Fruit fly (Drosophila melanogaster): ENCODE data around the gene CG4281.

The CG4281 gene

DNA sequence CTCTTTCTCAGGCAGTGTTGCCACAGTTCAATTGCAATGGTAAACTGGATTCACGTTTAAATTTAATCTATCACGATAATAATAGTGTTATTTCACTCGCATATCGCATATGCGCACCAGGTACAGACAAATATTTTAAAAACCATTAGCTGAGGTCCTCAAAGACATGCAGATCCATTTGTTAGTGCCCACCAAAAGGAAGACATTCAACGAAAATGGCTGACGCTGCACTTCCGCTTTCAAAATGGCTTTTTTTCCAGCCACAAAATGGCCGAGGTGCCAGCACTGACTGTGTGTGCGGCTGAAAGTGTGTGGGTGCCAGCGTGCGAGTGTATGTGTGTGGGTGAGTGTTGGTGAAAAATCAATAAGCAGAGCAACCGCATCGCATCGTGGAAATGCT, 3.8 kb downstream of the CG4281 start (continued):
- TF ChIP-seq CG6254 (GFP tag; optimal IDR thresholded peaks at IDR 0.05) (peak; percentile 36), Six4 (GFP tag; optimal IDR thresholded peaks at IDR 0.05) (peak; percentile 2), da (GFP tag; optimal IDR thresholded peaks at IDR 0.05) (no peak), lola (GFP tag; optimal IDR thresholded peaks at IDR 0.05) (peak in 1 of 3 experiments; percentile 45), CG4328 (GFP tag; optimal IDR thresholded peaks at IDR 0.05) (peak; percentile 48), CG7839 (tag; optimal IDR thresholded peaks at IDR 0.05) (peak; percentile 51), chif (GFP tag; optimal IDR thresholded peaks at IDR 0.05) (no peak), CG8359 (GFP tag; optimal IDR thresholded peaks at IDR 0.05; ENCODE audit: borderline replicate concordance) (peak; percentile 8), en (GFP tag; optimal IDR thresholded peaks at IDR 0.05) (no peak), bcd (GFP tag; optimal IDR thresholded peaks at IDR 0.05) (peak; percentile 36), Atf6 (GFP tag; IDR thresholded peaks at IDR 0.05) (0 out of 2 replicates have a peak, but pooled peaks have one; percentile 24), dmrt99B (tag; optimal IDR thresholded peaks at IDR 0.05) (peak; percentile 62), pho (GFP tag; optimal IDR thresholded peaks at IDR 0.05) (no peak), Elba2 (GFP tag; optimal IDR thresholded peaks at IDR 0.05) (no peak), Jarid2 (GFP tag; optimal IDR thresholded peaks at IDR 0.05) (peak; percentile 17), gem (tag; optimal IDR thresholded peaks at IDR 0.05) (no peak), Sox102F (GFP tag; optimal IDR thresholded peaks at IDR 0.05) (peak; percentile 20), sob (GFP tag; IDR thresholded peaks at IDR 0.05) (0 out of 2 replicates have a peak, but pooled peaks have one; percentile 34), CG15601 (tag; optimal IDR thresholded peaks at IDR 0.05) (peak; percentile 15), nerfin-2 (GFP tag; IDR thresholded peaks at IDR 0.05; ENCODE audit: partially characterized antibody) (no peak), CG4424 (GFP tag; optimal IDR thresholded peaks at IDR 0.05) (peak; percentile 23), CG8924 (tag; optimal IDR thresholded peaks at IDR 0.05) (peak; percentile 40), CG15696 (tag; optimal IDR thresholded peaks at IDR 0.05) (peak; percentile 20), tna (GFP tag; IDR thresholded peaks at IDR 0.05; ENCODE audit: partially characterized antibody) (no peak), Lim3 (GFP tag; IDR thresholded peaks at IDR 0.05) (no peak), stc (GFP tag; IDR thresholded peaks at IDR 0.05) (0 out of 2 replicates have a peak, but pooled peaks have one; percentile 19), CG17829 (tag; optimal IDR thresholded peaks at IDR 0.05) (peak; percentile 34), ATbp (GFP tag; optimal IDR thresholded peaks at IDR 0.05) (peak; percentile 44), pan (optimal IDR thresholded peaks at IDR 0.05) (no peak), pan (GFP tag; optimal IDR thresholded peaks at IDR 0.05 in 1 of 2, IDR thresholded peaks at IDR 0.05 in 1 of 2) (peak in 1 of 2 experiments; percentile 31), CG16863 (GFP tag; optimal IDR thresholded peaks at IDR 0.05) (peak; percentile 18), CrebB (tag; optimal IDR thresholded peaks at IDR 0.05) (peak; percentile 35), D19A (tag; optimal IDR thresholded peaks at IDR 0.05) (peak; percentile 17), CG5180 (GFP tag; optimal IDR thresholded peaks at IDR 0.05) (peak; percentile 35), grau (tag; optimal IDR thresholded peaks at IDR 0.05) (peak; percentile 42), HHEX (GFP tag; optimal IDR thresholded peaks at IDR 0.05) (peak; percentile 31), Med (GFP tag) (peak; percentile 78), peb (GFP tag; IDR thresholded peaks at IDR 0.05) (no peak), unpg (GFP tag; optimal IDR thresholded peaks at IDR 0.05) (peak; percentile 56), CG13775 (GFP tag; optimal IDR thresholded peaks at IDR 0.05) (peak; percentile 38), Ets97D (GFP tag; optimal IDR thresholded peaks at IDR 0.05) (peak; percentile 91), CG17328 (GFP tag; IDR thresholded peaks at IDR 0.05) (0 out of 2 replicates have a peak, but pooled peaks have one; percentile 15), Myb (GFP tag; optimal IDR thresholded peaks at IDR 0.05) (no peak), nmo (GFP tag; optimal IDR thresholded peaks at IDR 0.05) (peak; percentile 62), CG6813 (GFP tag; optimal IDR thresholded peaks at IDR 0.05) (peak; percentile 47), BtbVII (GFP tag; optimal IDR thresholded peaks at IDR 0.05) (peak; percentile 36), CG1529 (GFP tag; optimal IDR thresholded peaks at IDR 0.05) (peak; percentile 42), CG1233 (GFP tag; optimal IDR thresholded peaks at IDR 0.05) (peak; percentile 66), slbo (GFP tag; IDR thresholded peaks at IDR 0.05) (peak; percentile 35; the same call in 1 of the 2 replicates)
